Worm (Caenorhabditis elegans) whole organism, L4/young adult: ENCODE measurements around the gene B0035.18.

ENCODE experiments used
- W03F9.2 ChIP-seq: fragments of 150-350 bp; optimal IDR thresholded peaks from 2 replicates; lab custom pipeline; 2014; ENCODE audit warnings: missing biosample characterization, missing genetic modification characterization
- him-1 ChIP-seq: sonication (generic microtip); optimal IDR thresholded peaks from 2 replicates; lab custom pipeline; 2016; ENCODE audit warnings: missing genotype, missing genetic modification reagents, missing genetic modification characterization, missing compliant biosample characterization

DNA sequence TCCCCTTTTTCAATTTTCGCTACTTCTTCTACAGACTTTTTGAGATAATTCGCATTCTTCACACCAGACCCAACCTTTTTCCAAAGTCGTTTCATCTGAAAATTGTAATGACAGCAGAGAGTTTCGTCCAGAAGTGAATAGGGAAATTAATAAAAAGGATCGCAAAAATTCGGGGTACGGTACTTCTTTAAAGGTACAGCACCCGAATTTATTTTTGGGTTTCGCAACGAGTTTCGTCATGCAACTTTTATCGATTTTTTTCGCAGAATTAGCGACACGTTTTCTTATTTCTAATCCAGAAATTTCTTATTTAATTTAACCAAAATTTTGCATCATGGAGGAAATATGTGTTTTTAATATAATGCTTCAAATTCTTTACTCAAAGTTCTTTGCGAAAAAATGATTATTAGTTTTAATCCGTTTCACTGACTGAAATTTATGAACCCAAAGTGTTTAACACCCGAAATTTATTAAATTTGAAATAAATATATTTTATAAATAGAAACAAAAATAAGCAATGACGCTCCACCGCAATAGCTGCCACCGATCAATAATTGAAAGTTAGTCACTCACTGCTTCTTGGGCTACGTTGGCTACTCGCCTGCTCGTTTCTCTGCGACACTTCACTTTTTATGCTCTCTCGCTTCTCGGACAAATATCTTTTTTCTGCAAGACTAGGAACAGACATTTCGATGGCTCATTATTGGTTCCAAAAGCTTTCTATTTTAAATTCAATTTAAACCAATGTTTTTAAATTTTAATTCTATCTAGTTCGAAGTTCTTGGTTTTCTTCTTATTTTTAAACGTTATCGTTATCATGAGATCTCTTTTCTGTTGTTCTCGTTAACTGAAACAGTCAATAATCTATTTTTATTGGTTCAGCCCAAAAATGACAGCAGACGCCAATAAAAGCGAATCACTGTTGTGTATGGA lies 21.7 kb upstream of the B0035.18 start, which contains the start of the genes B0035.15 and dnj-1:
- TF ChIP-seq him-1 (tag; lab: Kevin White, UChicago) = no peak
- no peak for TF ChIP-seq W03F9.2
